Fruit fly (Drosophila melanogaster) ovary, adult (tissue): ENCODE data around the gene CG15864.

Experiments used
- CG17801 ChIP-seq: fragments of 200-800 bp; optimal IDR thresholded peaks from 2 replicates; lab custom pipeline; 2019; ENCODE audit warnings: missing biosample characterization, mild to moderate bottlenecking, missing genetic modification characterization, moderate library complexity; ENCODE audit not compliant: partially characterized antibody

Gene CG15864

dm6 chr3R:8224726-8225460 lies 23.3 kb upstream of the CG15864 start:
- no peak for TF ChIP-seq CG17801 (GFP tag; lab: Kevin White, UChicago)

dm6 chr3R:8225461-8225971 lies 22.7 kb upstream of the CG15864 start:
- TF ChIP-seq CG17801 (GFP tag; lab: Kevin White, UChicago): no peak

dm6 chr3R:8227344-8227743 lies 20.9 kb upstream of the CG15864 start:
- no peak for TF ChIP-seq CG17801 (GFP tag; lab: Kevin White, UChicago)

- peak; percentile 26 for TF ChIP-seq CG17801 (GFP tag; lab: Kevin White, UChicago)
Measured at dm6 chr3R:8233370-8233773, 14.9 kb upstream of the CG15864 start, which contains the start of gene PolI. PolI (plus strand) TSS chr3R:8233507.

- TF ChIP-seq CG17801 (GFP tag; lab: Kevin White, UChicago): no peak
Measured at dm6 chr3R:8233864-8234263, 14.4 kb upstream of the CG15864 start.

dm6 chr3R:8239472-8240301 lies 8.6 kb upstream of the CG15864 start:
- TF ChIP-seq CG17801 (GFP tag; lab: Kevin White, UChicago): peak; percentile 86

dm6 chr3R:8240302-8240682 lies 7.9 kb upstream of the CG15864 start, which contains the start of gene Ada2b:
Ada2b (minus strand) TSS chr3R:8240515.
- TF ChIP-seq CG17801 (GFP tag; lab: Kevin White, UChicago): no peak

dm6 chr3R:8243720-8244119 lies 4.5 kb upstream of the CG15864 start, which contains the start of the genes CG9636, CG18749 and CG33722:
CG9636 (minus strand) TSS chr3R:8243792.
CG18749 (plus strand) TSS chr3R:8244055.
CG33722 (plus strand) TSS chr3R:8244055.
- peak; percentile 68 for TF ChIP-seq CG17801 (GFP tag; lab: Kevin White, UChicago)

- no peak for TF ChIP-seq CG17801 (GFP tag; lab: Kevin White, UChicago)
Measured at dm6 chr3R:8250166-8250733, 2.0 kb downstream of the CG15864 start, which contains the start of gene mtg. mtg (plus strand) TSS chr3R:8250497.

dm6 chr3R:8251532-8251931 lies 3.3 kb downstream of the CG15864 start:
- no peak for TF ChIP-seq CG17801 (GFP tag; lab: Kevin White, UChicago)

- TF ChIP-seq CG17801 (GFP tag; lab: Kevin White, UChicago): no peak
Measured at dm6 chr3R:8254347-8254746, 6.1 kb downstream of the CG15864 start.

- no peak for TF ChIP-seq CG17801 (GFP tag; lab: Kevin White, UChicago)
Measured at dm6 chr3R:8256040-8256439, 7.8 kb downstream of the CG15864 start.

- TF ChIP-seq CG17801 (GFP tag; lab: Kevin White, UChicago): peak; percentile 9
Measured at dm6 chr3R:8261634-8262033, 13.4 kb downstream of the CG15864 start.

- TF ChIP-seq CG17801 (GFP tag; lab: Kevin White, UChicago): peak; percentile 73
Measured at dm6 chr3R:8264302-8265080, 16.3 kb downstream of the CG15864 start, which contains the start of the genes RPA1 and Mcm2. RPA1 (minus strand) TSS chr3R:8264451. Mcm2 (plus strand) TSS chr3R:8264970.
